Worm (Caenorhabditis elegans) whole organism, L1 larva: ENCODE results near the gene T19H12.2.

Experiments used
- C16A3.4 ChIP-seq: fragments of 150-350 bp; optimal IDR thresholded peaks from 2 replicates; lab custom pipeline; 2014; ENCODE audit warnings: missing biosample characterization, missing genetic modification characterization
- C34B4.2 ChIP-seq: sonication (generic microtip); optimal IDR thresholded peaks from 2 replicates; lab custom pipeline; 2017; ENCODE audit warnings: mild to moderate bottlenecking, missing genetic modification characterization, missing compliant biosample characterization
- F16B12.6 ChIP-seq: fragments of 150-350 bp; optimal IDR thresholded peaks from 2 replicates; lab custom pipeline; 2014; ENCODE audit warnings: missing biosample characterization, missing genetic modification characterization
- Y116A8C.19 ChIP-seq: sonication (generic microtip); optimal IDR thresholded peaks from 2 replicates; lab custom pipeline; 2016; ENCODE audit warnings: missing compliant biosample characterization, missing genetic modification characterization, borderline replicate concordance
- ama-1 ChIP-seq: fragments of 150-350 bp; optimal IDR thresholded peaks from 2 replicates; lab custom pipeline; 2014
- blmp-1 ChIP-seq: fragments of 150-350 bp; optimal IDR thresholded peaks from 2 replicates; lab custom pipeline; 2014; ENCODE audit warnings: missing biosample characterization, missing genetic modification characterization
- ceh-8 ChIP-seq: fragments of 200-800 bp; sonication (Bioruptor generic); optimal IDR thresholded peaks from 2 replicates; lab custom pipeline; 2018; ENCODE audit warnings: mild to moderate bottlenecking, missing genetic modification characterization, moderate library complexity, missing compliant biosample characterization
- ceh-82 ChIP-seq, 3 experiments: fragments of 150-350 bp in 1 of 3; sonication (generic microtip) in 2 of 3; optimal IDR thresholded peaks; 2 replicates each; lab custom pipeline; 2014 to 2017; ENCODE audit warnings: missing biosample characterization in 3 of 3, missing genetic modification characterization in 3 of 3
- ceh-88 ChIP-seq: fragments of 200-800 bp; sonication (Bioruptor generic); IDR thresholded peaks from 2 replicates; pipeline ENCODE4 v1.3.6; 2022; ENCODE audit warnings: missing genetic modification characterization, missing compliant biosample characterization
- ceh-90 ChIP-seq: sonication (generic microtip); optimal IDR thresholded peaks from 2 replicates; lab custom pipeline; 2016; ENCODE audit warnings: missing genetic modification characterization, missing compliant biosample characterization
- dsc-1 ChIP-seq: sonication (generic microtip); optimal IDR thresholded peaks from 2 replicates; lab custom pipeline; 2016; ENCODE audit warnings: mild to moderate bottlenecking, missing genetic modification characterization, missing compliant biosample characterization
- elt-2 ChIP-seq: sonication (generic microtip); optimal IDR thresholded peaks from 2 replicates; lab custom pipeline; 2016; ENCODE audit warnings: missing genetic modification characterization, mild to moderate bottlenecking, inconsistent platforms, missing compliant biosample characterization, missing genetic modification reagents
- ets-5 ChIP-seq: fragments of 200-800 bp; sonication (Bioruptor generic); IDR thresholded peaks from 2 replicates; pipeline ENCODE4 v1.3.6; 2022; ENCODE audit warnings: missing genetic modification characterization, missing compliant biosample characterization
- fkh-10 ChIP-seq: sonication (generic microtip); optimal IDR thresholded peaks from 2 replicates; lab custom pipeline; 2017; ENCODE audit warnings: missing biosample characterization, missing genetic modification reagents, missing genetic modification characterization
- fkh-4 ChIP-seq: sonication (generic microtip); optimal IDR thresholded peaks from 2 replicates; lab custom pipeline; 2016; ENCODE audit warnings: missing compliant biosample characterization, missing genetic modification characterization, borderline replicate concordance
- hpl-2 ChIP-seq: fragments of 150-350 bp; optimal IDR thresholded peaks from 2 replicates; lab custom pipeline; 2014; ENCODE audit warnings: missing biosample characterization, missing genetic modification reagents, missing genetic modification characterization
- lin-13 ChIP-seq: fragments of 150-350 bp; optimal IDR thresholded peaks from 2 replicates; lab custom pipeline; 2014; ENCODE audit warnings: missing biosample characterization, missing genetic modification reagents, missing genetic modification characterization
- lin-15B ChIP-seq: fragments of 150-350 bp; sonication (generic microtip); optimal IDR thresholded peaks from 3 replicates; lab custom pipeline; 2014; ENCODE audit warnings: missing biosample characterization, missing genetic modification characterization
- lin-35 ChIP-seq, 2 experiments: fragments of 150-350 bp; optimal IDR thresholded peaks; 2 replicates each; lab custom pipeline; 2014; ENCODE audit warnings: missing biosample characterization in 2 of 2, missing genetic modification characterization in 2 of 2, missing genetic modification reagents in 2 of 2
- lir-3 ChIP-seq: sonication (generic microtip); optimal IDR thresholded peaks from 2 replicates; lab custom pipeline; 2016; ENCODE audit warnings: mild to moderate bottlenecking, missing genetic modification characterization, moderate library complexity, missing compliant biosample characterization; ENCODE audit not compliant: poor library complexity
- mef-2 ChIP-seq: fragments of 150-350 bp; optimal IDR thresholded peaks from 2 replicates; lab custom pipeline; 2014; ENCODE audit warnings: missing biosample characterization, missing genetic modification characterization
- nhr-28 ChIP-seq: fragments of 150-350 bp; optimal IDR thresholded peaks from 2 replicates; lab custom pipeline; 2014; ENCODE audit warnings: missing biosample characterization, missing genetic modification characterization
- nhr-47 ChIP-seq: sonication (generic microtip); optimal IDR thresholded peaks from 2 replicates; lab custom pipeline; 2016; ENCODE audit warnings: mild to moderate bottlenecking, missing genetic modification characterization, moderate library complexity, missing compliant biosample characterization
- nhr-71 ChIP-seq: sonication (generic microtip); optimal IDR thresholded peaks from 2 replicates; lab custom pipeline; 2016; ENCODE audit warnings: mild to moderate bottlenecking, missing genetic modification characterization, moderate library complexity, missing compliant biosample characterization
- nhr-84 ChIP-seq: sonication (generic microtip); optimal IDR thresholded peaks from 2 replicates; lab custom pipeline; 2017; ENCODE audit warnings: missing biosample characterization, missing genetic modification characterization
- pag-3 ChIP-seq: sonication (generic microtip); optimal IDR thresholded peaks from 2 replicates; lab custom pipeline; 2017; ENCODE audit warnings: missing genetic modification characterization, mild to moderate bottlenecking, missing compliant biosample characterization, antibody characterized with exemption, borderline replicate concordance; ENCODE audit not compliant: insufficient read depth
- skn-1 ChIP-seq: fragments of 150-350 bp; optimal IDR thresholded peaks from 2 replicates; lab custom pipeline; 2014; ENCODE audit warnings: missing biosample characterization, missing genetic modification characterization
- snpc-4 ChIP-seq: fragments of 150-350 bp; optimal IDR thresholded peaks from 2 replicates; lab custom pipeline; 2014; ENCODE audit warnings: missing biosample characterization, missing genetic modification characterization
- snu-23 ChIP-seq: sonication (generic microtip); optimal IDR thresholded peaks from 2 replicates; lab custom pipeline; 2016; ENCODE audit warnings: missing genetic modification characterization, missing compliant biosample characterization
- tlp-1 ChIP-seq: fragments of 150-350 bp; optimal IDR thresholded peaks from 2 replicates; lab custom pipeline; 2014; ENCODE audit warnings: missing biosample characterization, missing genetic modification characterization
- unc-86 ChIP-seq: sonication (generic microtip); optimal IDR thresholded peaks from 2 replicates; lab custom pipeline; 2016; ENCODE audit warnings: missing genetic modification characterization, missing compliant biosample characterization
- zip-4 ChIP-seq: fragments of 200-800 bp; sonication (Bioruptor generic); optimal IDR thresholded peaks from 2 replicates; lab custom pipeline; 2018; ENCODE audit warnings: mild to moderate bottlenecking, missing genetic modification characterization, moderate library complexity, missing compliant biosample characterization
- ztf-11 ChIP-seq, 2 experiments: sonication (generic microtip); optimal IDR thresholded peaks; 2 replicates each; lab custom pipeline; 2016 to 2017; ENCODE audit warnings: missing genetic modification characterization in 2 of 2, missing biosample characterization in 1 of 2, missing compliant biosample characterization in 1 of 2
- ztf-4 ChIP-seq: fragments of 150-350 bp; optimal IDR thresholded peaks from 2 replicates; lab custom pipeline; 2014; ENCODE audit warnings: missing biosample characterization, missing genetic modification characterization

Gene T19H12.2

ce11 chrV:4908591-4908990, 18.4 kb downstream of the T19H12.2 start, which contains the start of gene ugt-13 (continued):
- TF ChIP-seq snpc-4 (tag; lab: Kevin White, UChicago): no peak
- TF ChIP-seq nhr-47: no peak
- TF ChIP-seq lin-13: no peak

- no peak for TF ChIP-seq nhr-28 (tag; lab: Kevin White, UChicago)
- peak; percentile 10 for TF ChIP-seq ztf-4
- no peak for TF ChIP-seq snu-23
- peak; percentile 10 for TF ChIP-seq blmp-1 (tag; lab: Kevin White, UChicago)
- TF ChIP-seq lin-15B (tag; lab: Kevin White, UChicago): no peak
- TF ChIP-seq fkh-10 (GFP tag; lab: Kevin White, UChicago): no peak
Observed at ce11 chrV:4912313-4912712, 22.1 kb downstream of the T19H12.2 start, which contains the start of gene H23N18.5. TSS of gene H23N18.5 (minus strand) at chrV:4912381.

ce11 chrV:4913853-4914252, 23.6 kb downstream of the T19H12.2 start:
- TF ChIP-seq lir-3 (tag; lab: Kevin White, UChicago) (no peak), snu-23 (no peak), lin-15B (tag; lab: Kevin White, UChicago) (no peak), ceh-82 (tag; optimal IDR thresholded peaks at IDR 0.05; lab: Kevin White, UChicago) (no peak), ztf-11 (tag; optimal IDR thresholded peaks at IDR 0.05; lab: Kevin White, UChicago) (no peak), ceh-8 (GFP tag; lab: Kevin White, UChicago) (no peak), nhr-84 (tag; lab: Kevin White, UChicago) (no peak), ceh-88 (GFP tag; lab: Robert Waterston, UW) (no peak), ceh-90 (tag; lab: Kevin White, UChicago) (no peak), lin-35 (GFP tag; optimal IDR thresholded peaks at IDR 0.05; lab: Kevin White, UChicago) (no peak), ama-1 (lab: Kevin White, UChicago) (no peak)

- TF ChIP-seq ets-5 (GFP tag; lab: Robert Waterston, UW) (no peak), tlp-1 (tag; lab: Kevin White, UChicago) (peak; percentile 38), elt-2 (tag; lab: Kevin White, UChicago) (peak; percentile 75)
Observed at ce11 chrV:4914879-4915278, 24.6 kb downstream of the T19H12.2 start, which contains the start of gene H23N18.6. TSS of gene H23N18.6 (minus strand) at chrV:4915079.

- no peak for TF ChIP-seq zip-4 (GFP tag; lab: Kevin White, UChicago)
- no peak for TF ChIP-seq snpc-4 (tag; lab: Kevin White, UChicago)
- TF ChIP-seq unc-86 (tag; lab: Kevin White, UChicago): no peak
- no peak for TF ChIP-seq hpl-2 (GFP tag; lab: Kevin White, UChicago)
- TF ChIP-seq nhr-71 (tag; lab: Kevin White, UChicago): no peak
- no peak for TF ChIP-seq fkh-4
- no peak for TF ChIP-seq Y116A8C.19 (tag; lab: Kevin White, UChicago)
- TF ChIP-seq tlp-1 (tag; lab: Kevin White, UChicago): no peak
- no peak for TF ChIP-seq fkh-10 (GFP tag; lab: Kevin White, UChicago)
- TF ChIP-seq C16A3.4: no peak
- TF ChIP-seq ztf-11 (tag; optimal IDR thresholded peaks at IDR 0.05; lab: Kevin White, UChicago): no peak
- no peak for TF ChIP-seq ceh-8 (GFP tag; lab: Kevin White, UChicago)
- TF ChIP-seq dsc-1 (tag; lab: Kevin White, UChicago): no peak
- TF ChIP-seq C34B4.2 (tag; lab: Kevin White, UChicago): no peak
- no peak for TF ChIP-seq F16B12.6 (tag; lab: Kevin White, UChicago)
- TF ChIP-seq pag-3 (tag; lab: Kevin White, UChicago): no peak
- TF ChIP-seq elt-2 (tag; lab: Kevin White, UChicago): no peak
- no peak for TF ChIP-seq skn-1
- TF ChIP-seq nhr-84 (tag; lab: Kevin White, UChicago): no peak
- no peak for TF ChIP-seq mef-2 (tag; lab: Kevin White, UChicago)
Observed at ce11 chrV:4918091-4918624, 27.9 kb downstream of the T19H12.2 start, which contains the start of gene C02E7.7. TSS of gene C02E7.7 (minus strand) at chrV:4918574.
